Worm (Caenorhabditis elegans) whole organism, mixed stage, embryonic: Measurements from ENCODE around the gene tiar-1.

Source experiments
- blmp-1 ChIP-seq: fragments of 150-350 bp; optimal IDR thresholded peaks from 2 replicates; lab custom pipeline; 2014; ENCODE audit warnings: missing biosample characterization, missing genetic modification characterization
- ces-1 ChIP-seq: fragments of 150-350 bp; optimal IDR thresholded peaks from 2 replicates; lab custom pipeline; 2014; ENCODE audit warnings: missing biosample characterization, missing genetic modification reagents, missing genetic modification characterization
- elt-1 ChIP-seq: sonication (generic microtip); optimal IDR thresholded peaks from 2 replicates; lab custom pipeline; 2017; ENCODE audit warnings: missing genetic modification characterization, mild to moderate bottlenecking, missing compliant biosample characterization, antibody characterized with exemption, moderate library complexity, borderline replicate concordance; ENCODE audit not compliant: insufficient read depth
- elt-3 ChIP-seq: fragments of 150-350 bp; optimal IDR thresholded peaks from 2 replicates; lab custom pipeline; 2014; ENCODE audit warnings: missing biosample characterization, missing genetic modification characterization
- ham-2 ChIP-seq: fragments of 200-800 bp; sonication (Bioruptor generic); optimal IDR thresholded peaks from 2 replicates; lab custom pipeline; 2018; ENCODE audit warnings: mild to moderate bottlenecking, missing genetic modification characterization, missing compliant biosample characterization
- lin-13 ChIP-seq: fragments of 150-350 bp; optimal IDR thresholded peaks from 2 replicates; lab custom pipeline; 2014; ENCODE audit warnings: missing biosample characterization, missing genetic modification characterization
- lsy-2 ChIP-seq: fragments of 150-350 bp; optimal IDR thresholded peaks from 2 replicates; lab custom pipeline; 2014; ENCODE audit warnings: missing biosample characterization, missing genetic modification characterization
- mab-5 ChIP-seq: fragments of 150-350 bp; optimal IDR thresholded peaks from 2 replicates; lab custom pipeline; 2014; ENCODE audit warnings: missing biosample characterization, missing genetic modification characterization
- nhr-237 ChIP-seq: fragments of 150-350 bp; optimal IDR thresholded peaks from 2 replicates; lab custom pipeline; 2014; ENCODE audit warnings: missing biosample characterization, missing genetic modification characterization
- nhr-76 ChIP-seq: sonication (generic microtip); optimal IDR thresholded peaks from 2 replicates; lab custom pipeline; 2017; ENCODE audit warnings: missing biosample characterization, missing genetic modification characterization
- pha-4 ChIP-seq: fragments of 150-350 bp; optimal IDR thresholded peaks from 2 replicates; lab custom pipeline; 2018; ENCODE audit warnings: missing biosample characterization, missing genetic modification reagents, missing genetic modification characterization
- snpc-4 ChIP-seq: fragments of 150-350 bp; optimal IDR thresholded peaks from 2 replicates; lab custom pipeline; 2014; ENCODE audit warnings: missing biosample characterization, missing genetic modification characterization
- unc-39 ChIP-seq: fragments of 150-350 bp; optimal IDR thresholded peaks from 2 replicates; lab custom pipeline; 2014; ENCODE audit warnings: missing biosample characterization, missing genetic modification characterization
- ztf-11 ChIP-seq: fragments of 150-350 bp; optimal IDR thresholded peaks from 2 replicates; lab custom pipeline; 2014; ENCODE audit warnings: missing biosample characterization, missing genetic modification characterization

DNA sequence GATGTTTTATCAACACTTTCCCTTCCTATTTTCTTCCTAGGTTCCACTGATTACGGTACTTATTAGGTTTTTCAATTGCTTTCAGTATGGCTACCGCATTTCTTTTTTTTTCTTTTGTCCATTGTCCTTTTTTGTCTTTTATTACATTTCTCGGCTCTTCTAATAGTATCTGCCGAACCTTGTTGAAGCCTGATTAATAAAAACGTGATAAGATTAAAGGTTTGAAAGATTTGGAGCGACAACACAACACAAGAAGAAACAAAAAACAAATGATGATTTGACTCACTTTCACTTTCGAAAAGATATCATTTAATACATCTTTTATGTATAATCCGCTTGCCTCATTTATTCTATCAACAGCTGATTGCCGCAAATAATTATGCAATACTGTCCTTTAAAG is 49.6 kb downstream of the tiar-1 start, which contains the start of gene C25H3.15:
- TF ChIP-seq snpc-4 (tag; lab: Kevin White, UChicago) (no peak), lin-13 (tag; lab: Kevin White, UChicago) (no peak), mab-5 (tag; lab: Kevin White, UChicago) (no peak), nhr-237 (tag; lab: Kevin White, UChicago) (no peak), lsy-2 (tag; lab: Kevin White, UChicago) (no peak), ces-1 (GFP tag; lab: Kevin White, UChicago) (no peak), unc-39 (tag; lab: Kevin White, UChicago) (no peak), ztf-11 (no peak), elt-1 (no peak), elt-3 (tag; lab: Kevin White, UChicago) (no peak), blmp-1 (no peak), pha-4 (tag; lab: Kevin White, UChicago) (no peak), nhr-76 (no peak), ham-2 (GFP tag; lab: Kevin White, UChicago) (no peak)
